Worm (Caenorhabditis elegans) whole organism, L4/young adult: ENCODE measurements around the gene ttbk-2.1.
"Not testable (repeated sequence)": the region's sequence is repeated elsewhere in the genome, so short reads cannot be mapped to it uniquely, and the experiment has no call there.

ENCODE experiments used
- W03F9.2 ChIP-seq: fragments of 150-350 bp; optimal IDR thresholded peaks from 2 replicates; lab custom pipeline; 2014; ENCODE audit warnings: missing biosample characterization, missing genetic modification characterization
- dao-5 ChIP-seq: sonication (generic microtip); optimal IDR thresholded peaks from 2 replicates; lab custom pipeline; 2016; ENCODE audit warnings: missing genotype, missing genetic modification characterization, moderate library complexity, missing compliant biosample characterization

DNA sequence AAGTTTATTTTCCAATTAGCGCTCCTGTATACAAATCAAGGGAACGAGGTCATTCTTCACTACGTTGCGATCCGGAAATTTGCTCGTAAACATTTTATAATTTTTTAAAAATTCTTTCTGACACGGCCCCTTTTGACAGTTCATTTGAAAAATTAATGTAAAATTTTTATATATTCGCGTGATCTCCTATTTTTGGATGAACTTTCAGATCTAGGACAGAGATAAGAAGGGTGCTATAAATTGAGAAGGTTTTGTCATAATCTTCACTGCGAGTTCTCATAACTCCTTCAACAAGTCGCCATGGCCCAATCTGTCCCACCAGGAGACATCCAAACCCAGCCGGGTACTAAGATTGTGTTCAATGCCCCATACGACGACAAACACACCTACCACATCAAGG, 1.8 kb downstream of the ttbk-2.1 start, which contains the start of gene msp-19:
- TF ChIP-seq W03F9.2 (tag; lab: Kevin White, UChicago); dao-5: not testable (repeated sequence)
